Fruit fly (Drosophila melanogaster) whole organism, wandering third instar larva: ENCODE measurements around the gene CG43083.

ENCODE experiments used
- Abd-B ChIP-seq: fragments of >200 bp; optimal IDR thresholded peaks from 2 replicates; lab custom pipeline; 2017; ENCODE audit warnings: missing biosample characterization, missing genetic modification characterization
- CG32264 ChIP-seq: fragments of 200-800 bp; sonication (Bioruptor generic); optimal IDR thresholded peaks from 2 replicates; lab custom pipeline; 2016; ENCODE audit warnings: missing biosample characterization, missing genetic modification characterization
- CG9705 ChIP-seq: fragments of 200-800 bp; sonication (Bioruptor generic); optimal IDR thresholded peaks from 2 replicates; lab custom pipeline; 2018; ENCODE audit warnings: missing biosample characterization, mild to moderate bottlenecking, missing genetic modification characterization
- CrebA ChIP-seq: fragments of 200-800 bp; sonication (Bioruptor generic); optimal IDR thresholded peaks from 2 replicates; lab custom pipeline; 2016; ENCODE audit warnings: missing biosample characterization, mild to moderate bottlenecking, missing genetic modification characterization, borderline replicate concordance
- Dfd ChIP-seq: fragments of >200 bp; optimal IDR thresholded peaks from 2 replicates; lab custom pipeline; 2017; ENCODE audit warnings: missing biosample characterization, missing genetic modification characterization
- Dif ChIP-seq: fragments of 200-275, 200-300 bp; sonication (Bioruptor generic); optimal IDR thresholded peaks from 2 replicates; lab custom pipeline; 2018; ENCODE audit warnings: missing biosample characterization, missing genetic modification characterization; ENCODE audit not compliant: partially characterized antibody
- GATAd ChIP-seq: sonication (Bioruptor generic); optimal IDR thresholded peaks from 2 replicates; lab custom pipeline; 2016; ENCODE audit warnings: missing biosample characterization, missing genetic modification characterization
- HLH106 ChIP-seq: fragments of 200-800 bp; optimal IDR thresholded peaks from 3 replicates; lab custom pipeline; 2019; ENCODE audit warnings: missing biosample characterization, mild to moderate bottlenecking, missing genetic modification characterization, moderate library complexity
- Hnf4 ChIP-seq: fragments of 200-800 bp; sonication (Bioruptor generic); optimal IDR thresholded peaks from 2 replicates; lab custom pipeline; 2016; ENCODE audit warnings: missing biosample characterization, mild to moderate bottlenecking, missing genetic modification characterization
- Hr83 ChIP-seq: fragments of 200-300 bp; sonication (Bioruptor generic); optimal IDR thresholded peaks from 2 replicates; lab custom pipeline; 2016; ENCODE audit warnings: missing biosample characterization, mild to moderate bottlenecking, missing genetic modification characterization, moderate library complexity; ENCODE audit not compliant: poor library complexity, severe bottlenecking
- Mio ChIP-seq: sonication (Bioruptor generic); optimal IDR thresholded peaks from 2 replicates; lab custom pipeline; 2016; ENCODE audit warnings: missing biosample characterization, missing genetic modification characterization
- Myc ChIP-seq: fragments of >200 bp; optimal IDR thresholded peaks from 2 replicates; lab custom pipeline; 2017
- N ChIP-seq: fragments of >200 bp; optimal IDR thresholded peaks from 2 replicates; lab custom pipeline; 2018; ENCODE audit warnings: missing biosample characterization, missing external identifiers, missing genetic modification characterization
- OdsH ChIP-seq: fragments of 200-800 bp; sonication (Bioruptor generic); optimal IDR thresholded peaks from 2 replicates; lab custom pipeline; 2016; ENCODE audit warnings: missing biosample characterization, mild to moderate bottlenecking, missing genetic modification characterization
- Sp1 ChIP-seq: fragments of 200-800 bp; sonication (Bioruptor generic); optimal IDR thresholded peaks from 3 replicates; lab custom pipeline; 2019; ENCODE audit warnings: missing biosample characterization, mild to moderate bottlenecking, missing genetic modification characterization, moderate library complexity
- Vsx2 ChIP-seq: fragments of 200-300, 225-300 bp; sonication (Bioruptor generic); optimal IDR thresholded peaks from 2 replicates; lab custom pipeline; 2018; ENCODE audit warnings: missing biosample characterization, missing genetic modification characterization; ENCODE audit not compliant: partially characterized antibody
- br ChIP-seq: fragments of 200-800 bp; sonication (Bioruptor generic); optimal IDR thresholded peaks from 2 replicates; lab custom pipeline; 2016; ENCODE audit warnings: missing biosample characterization, missing genetic modification characterization
- brk ChIP-seq: fragments of 200-800 bp; sonication (Bioruptor generic); optimal IDR thresholded peaks from 2 replicates; lab custom pipeline; 2016; ENCODE audit warnings: missing biosample characterization, mild to moderate bottlenecking, missing genetic modification characterization
- dl ChIP-seq, 2 experiments: fragments of 175-275, 200-275 bp in 1 of 2; fragments of 200-275 bp in 1 of 2; sonication (Bioruptor generic); optimal IDR thresholded peaks; lab custom pipeline; 2018; ENCODE audit warnings: mild to moderate bottlenecking in 2 of 2, missing biosample characterization in 2 of 2, missing genetic modification characterization in 2 of 2, moderate library complexity in 2 of 2; ENCODE audit not compliant: partially characterized antibody in 2 of 2, insufficient read depth in 1 of 2
- dmrt93B ChIP-seq: fragments of 200-800 bp; sonication (Bioruptor generic); optimal IDR thresholded peaks from 2 replicates; lab custom pipeline; 2018; ENCODE audit warnings: missing biosample characterization, mild to moderate bottlenecking, missing genetic modification characterization
- dsf ChIP-seq: sonication (Bioruptor generic); optimal IDR thresholded peaks from 2 replicates; lab custom pipeline; 2016; ENCODE audit warnings: missing biosample characterization, missing genetic modification characterization, borderline replicate concordance
- foxo ChIP-seq, 2 experiments: fragments of 200-800 bp; sonication (Bioruptor generic); optimal IDR thresholded peaks; 2 replicates in 1 of 2; 3 replicates in 1 of 2; lab custom pipeline; 2016 to 2017; ENCODE audit warnings: missing biosample characterization in 2 of 2, missing genetic modification characterization in 2 of 2
- fru ChIP-seq: fragments of 200-800 bp; sonication (Bioruptor generic); optimal IDR thresholded peaks from 3 replicates; lab custom pipeline; 2016; ENCODE audit warnings: missing biosample characterization, mild to moderate bottlenecking, missing genetic modification characterization
- h ChIP-seq: fragments of 200-800 bp; sonication (Bioruptor generic); optimal IDR thresholded peaks from 3 replicates; lab custom pipeline; 2016; ENCODE audit warnings: missing biosample characterization, mild to moderate bottlenecking, missing genetic modification characterization
- jim ChIP-seq: fragments of 175-275, 200-325 bp; sonication (Bioruptor generic); optimal IDR thresholded peaks from 2 replicates; lab custom pipeline; 2016; ENCODE audit warnings: missing biosample characterization, mild to moderate bottlenecking, missing genetic modification characterization
- lola ChIP-seq: fragments of >200 bp; optimal IDR thresholded peaks from 2 replicates; lab custom pipeline; 2017; ENCODE audit warnings: missing biosample characterization, missing genetic modification characterization
- psq ChIP-seq: fragments of 200-800 bp; sonication (Bioruptor generic); optimal IDR thresholded peaks from 3 replicates; lab custom pipeline; 2017; ENCODE audit warnings: missing biosample characterization, mild to moderate bottlenecking, missing genetic modification characterization, moderate library complexity
- rgr ChIP-seq: fragments of 200-800 bp; sonication (Bioruptor generic); optimal IDR thresholded peaks from 3 replicates; lab custom pipeline; 2016; ENCODE audit warnings: missing biosample characterization, mild to moderate bottlenecking, missing genetic modification characterization
- sage ChIP-seq: fragments of 200-800 bp; sonication (Bioruptor generic); optimal IDR thresholded peaks from 2 replicates; lab custom pipeline; 2016; ENCODE audit warnings: missing biosample characterization, mild to moderate bottlenecking, missing genetic modification characterization
- sv ChIP-seq: fragments of 200-800 bp; sonication (Bioruptor generic); optimal IDR thresholded peaks from 3 replicates; lab custom pipeline; 2016; ENCODE audit warnings: missing biosample characterization, missing genetic modification characterization
- usp ChIP-seq: fragments of >200 bp; optimal IDR thresholded peaks from 2 replicates; lab custom pipeline; 2017; ENCODE audit warnings: missing biosample characterization, missing genetic modification characterization
- woc ChIP-seq: sonication (Bioruptor generic); optimal IDR thresholded peaks from 2 replicates; lab custom pipeline; 2016; ENCODE audit warnings: missing biosample characterization, mild to moderate bottlenecking, missing genetic modification characterization

Gene CG43083

DNA sequence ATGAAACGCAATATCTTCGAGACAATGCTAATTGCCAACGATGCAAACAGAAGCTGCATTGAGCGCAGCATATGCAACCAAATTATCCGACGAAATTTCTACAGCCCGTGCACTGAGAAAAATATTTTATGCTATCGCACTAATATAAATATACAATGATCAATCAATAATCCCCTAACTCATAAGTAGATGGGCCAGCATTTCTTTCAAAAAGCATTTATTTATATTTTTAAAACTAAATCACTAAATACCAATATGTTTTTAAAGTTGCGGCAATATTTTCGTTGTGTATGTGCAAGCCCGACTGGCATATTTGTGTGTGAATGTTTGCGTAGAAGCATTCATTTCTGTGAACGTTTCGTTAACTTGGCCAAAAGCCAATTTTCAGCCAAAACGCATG, 2.2 kb upstream of the CG43083 start:
- TF ChIP-seq foxo (GFP tag; optimal IDR thresholded peaks at IDR 0.05; lab: Kevin White, UChicago) (no peak), brk (GFP tag; lab: Kevin White, UChicago) (no peak), sage (GFP tag; lab: Kevin White, UChicago) (no peak), lola (GFP tag; lab: Kevin White, UChicago) (no peak), CG32264 (GFP tag; lab: Kevin White, UChicago) (no peak), Dif (GFP tag; lab: Kevin White, UChicago) (no peak), h (GFP tag; lab: Kevin White, UChicago) (no peak), OdsH (GFP tag; lab: Kevin White, UChicago) (no peak), N (GFP tag; lab: Kevin White, UChicago) (no peak), dmrt93B (GFP tag; lab: Kevin White, UChicago) (no peak), Mio (GFP tag; lab: Kevin White, UChicago) (no peak), Hnf4 (GFP tag; lab: Kevin White, UChicago) (no peak), psq (GFP tag; lab: Kevin White, UChicago) (no peak), rgr (GFP tag; lab: Kevin White, UChicago) (no peak), fru (GFP tag; lab: Kevin White, UChicago) (no peak), Hr83 (GFP tag; lab: Kevin White, UChicago) (no peak), br (no peak), Abd-B (GFP tag; lab: Kevin White, UChicago) (no peak), jim (no peak), Dfd (GFP tag; lab: Kevin White, UChicago) (no peak)

DNA sequence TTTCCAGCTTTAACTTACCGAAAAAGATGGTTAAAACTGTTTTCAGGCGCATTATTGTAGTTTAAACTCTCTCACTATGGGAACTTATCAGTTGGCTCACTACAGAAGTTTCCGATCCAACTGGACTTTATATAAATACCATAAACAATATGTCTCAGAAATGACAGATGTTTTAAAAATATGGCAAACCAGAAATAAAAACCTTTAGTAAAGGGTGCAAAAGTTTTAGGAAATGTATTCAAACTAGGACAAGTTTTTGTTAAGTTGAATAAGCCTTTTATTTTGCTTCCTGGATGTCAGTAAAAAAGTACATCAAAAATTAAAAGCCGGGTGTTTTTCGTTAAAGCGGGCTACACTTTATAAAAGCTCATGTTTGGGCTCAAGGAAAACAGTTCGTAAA, 1.2 kb downstream of the CG43083 start, which contains the start of the genes Eig71Ea and Eig71Eb:
TSS of gene Eig71Ea (minus strand) at position 101 of the 400 bp plus-strand sequence.
TSS of gene Eig71Eb (plus strand) at position 376 of the 400 bp plus-strand sequence.
- no peak for TF ChIP-seq CG32264 (GFP tag; lab: Kevin White, UChicago)
- no peak for TF ChIP-seq Sp1
- TF ChIP-seq psq (GFP tag; lab: Kevin White, UChicago) = no peak
- no peak for TF ChIP-seq Hr83 (GFP tag; lab: Kevin White, UChicago)
- TF ChIP-seq CG9705 = no peak
- TF ChIP-seq usp (GFP tag; lab: Kevin White, UChicago) = no peak
- no peak for TF ChIP-seq HLH106 (tag; lab: Kevin White, UChicago)
- TF ChIP-seq Myc (lab: Kevin White, UChicago) = no peak
- no peak for TF ChIP-seq Dfd (GFP tag; lab: Kevin White, UChicago)
- TF ChIP-seq Mio (GFP tag; lab: Kevin White, UChicago) = no peak
- no peak for TF ChIP-seq sv (GFP tag; lab: Kevin White, UChicago)
- TF ChIP-seq woc (GFP tag; lab: Kevin White, UChicago) = no peak
- TF ChIP-seq Hnf4 (GFP tag; lab: Kevin White, UChicago) = no peak

- TF ChIP-seq Dfd (GFP tag; lab: Kevin White, UChicago) (no peak), usp (GFP tag; lab: Kevin White, UChicago) (no peak), h (GFP tag; lab: Kevin White, UChicago) (no peak), GATAd (GFP tag; lab: Kevin White, UChicago) (no peak), CrebA (no peak), Sp1 (no peak), Abd-B (GFP tag; lab: Kevin White, UChicago) (no peak), jim (no peak), Vsx2 (GFP tag; lab: Kevin White, UChicago) (no peak), Hr83 (GFP tag; lab: Kevin White, UChicago) (no peak)
- TF ChIP-seq, all 38 proteins: peak for 0
Measured at dm6 chr3L:15650552-15650951, 2.2 kb downstream of the CG43083 start, which contains the start of gene CG43084. Gene CG43084, plus strand, starts transcription at chr3L:15650852.

DNA sequence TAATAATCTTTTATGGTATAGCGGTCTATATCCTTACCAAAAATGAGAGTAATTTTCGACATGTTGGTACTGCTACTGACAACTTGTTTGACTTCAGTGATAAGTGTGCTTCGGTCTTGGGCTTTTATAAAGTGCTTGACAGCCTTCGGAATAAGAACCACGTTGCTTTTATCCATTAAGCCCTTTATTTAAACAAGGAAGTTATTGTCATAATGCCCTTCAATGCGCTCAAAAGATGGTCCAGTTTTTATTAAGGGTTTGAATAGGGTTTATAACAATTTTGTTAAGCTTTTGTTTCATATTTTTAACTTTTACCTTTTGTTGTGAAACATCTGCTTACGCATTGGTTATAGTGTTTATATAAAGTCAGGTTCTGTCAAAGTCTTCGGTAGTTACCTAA, 3.8 kb downstream of the CG43083 start, which contains the start of the genes Eig71Ec and Eig71Ed:
TSS of gene Eig71Ec (minus strand) at position 101 of the 400 bp plus-strand sequence.
TSS of gene Eig71Ed (plus strand) at position 384 of the 400 bp plus-strand sequence.
- TF ChIP-seq dl (GFP tag; optimal IDR thresholded peaks at IDR 0.05; lab: Kevin White, UChicago; ENCODE audit: insufficient read depth in 1 of 2, partially characterized antibody in 2 of 2) = no peak
- TF ChIP-seq dsf (GFP tag; lab: Kevin White, UChicago) = no peak
- TF ChIP-seq Hnf4 (GFP tag; lab: Kevin White, UChicago) = no peak
- no peak for TF ChIP-seq N (GFP tag; lab: Kevin White, UChicago)
- no peak for TF ChIP-seq OdsH (GFP tag; lab: Kevin White, UChicago)
- no peak for TF ChIP-seq CG32264 (GFP tag; lab: Kevin White, UChicago)
